Worm (Caenorhabditis elegans) whole organism, L4/young adult: ENCODE data around the gene F15E6.6.

ENCODE experiments used
- W03F9.2 ChIP-seq: fragments of 150-350 bp; optimal IDR thresholded peaks from 2 replicates; lab custom pipeline; 2014; ENCODE audit warnings: missing biosample characterization, missing genetic modification characterization
- dao-5 ChIP-seq: sonication (generic microtip); optimal IDR thresholded peaks from 2 replicates; lab custom pipeline; 2016; ENCODE audit warnings: missing genotype, missing genetic modification characterization, moderate library complexity, missing compliant biosample characterization
- him-1 ChIP-seq: sonication (generic microtip); optimal IDR thresholded peaks from 2 replicates; lab custom pipeline; 2016; ENCODE audit warnings: missing genotype, missing genetic modification reagents, missing genetic modification characterization, missing compliant biosample characterization

The F15E6.6 gene

DNA sequence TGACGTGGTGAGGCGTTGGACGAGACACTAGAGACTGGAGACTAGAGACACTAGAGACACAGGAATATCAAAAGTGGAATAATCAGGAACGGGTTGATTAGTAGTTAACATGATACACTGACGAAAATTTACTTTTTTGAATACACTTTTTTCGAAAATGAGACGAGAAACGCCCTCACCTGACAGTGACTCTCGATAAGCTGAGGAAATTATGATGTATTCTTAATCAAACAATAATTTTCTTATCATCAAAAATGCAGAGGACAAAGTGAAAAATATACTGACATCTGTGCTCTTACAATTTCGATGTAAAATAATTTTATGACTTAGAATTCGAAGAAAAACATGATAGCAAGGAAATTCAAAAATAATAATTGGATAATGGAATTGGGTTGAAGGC is 24.5 kb downstream of the F15E6.6 start:
- no peak for TF ChIP-seq dao-5 (tag; lab: Kevin White, UChicago)
- no peak for TF ChIP-seq him-1
- no peak for TF ChIP-seq W03F9.2 (tag; lab: Kevin White, UChicago)

DNA sequence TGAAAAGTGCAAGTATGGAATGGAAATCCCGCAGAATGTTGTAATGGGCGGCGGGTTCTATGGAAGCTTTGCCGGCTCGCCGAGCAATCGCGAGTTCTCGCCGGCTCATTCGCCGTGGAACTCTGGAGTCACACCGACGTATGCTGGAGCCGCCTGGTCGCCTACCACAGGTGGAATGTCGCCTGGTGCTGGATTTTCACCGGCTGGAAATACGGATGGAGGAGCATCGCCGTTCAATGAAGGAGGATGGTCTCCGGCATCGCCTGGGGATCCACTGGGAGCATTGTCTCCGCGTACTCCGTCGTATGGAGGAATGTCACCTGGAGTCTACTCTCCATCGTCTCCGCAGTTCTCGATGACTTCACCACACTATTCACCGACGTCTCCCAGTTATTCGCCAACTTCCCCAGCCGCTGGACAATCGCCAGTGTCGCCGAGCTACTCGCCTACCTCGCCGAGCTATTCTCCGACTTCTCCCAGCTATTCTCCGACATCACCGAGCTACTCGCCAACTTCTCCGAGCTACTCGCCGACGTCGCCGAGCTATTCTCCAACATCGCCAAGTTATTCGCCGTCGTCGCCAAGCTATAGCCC is 28.8 kb downstream of the F15E6.6 start:
- TF ChIP-seq W03F9.2 (tag; lab: Kevin White, UChicago) = no peak
- no peak for TF ChIP-seq dao-5 (tag; lab: Kevin White, UChicago)
- no peak for TF ChIP-seq him-1

DNA sequence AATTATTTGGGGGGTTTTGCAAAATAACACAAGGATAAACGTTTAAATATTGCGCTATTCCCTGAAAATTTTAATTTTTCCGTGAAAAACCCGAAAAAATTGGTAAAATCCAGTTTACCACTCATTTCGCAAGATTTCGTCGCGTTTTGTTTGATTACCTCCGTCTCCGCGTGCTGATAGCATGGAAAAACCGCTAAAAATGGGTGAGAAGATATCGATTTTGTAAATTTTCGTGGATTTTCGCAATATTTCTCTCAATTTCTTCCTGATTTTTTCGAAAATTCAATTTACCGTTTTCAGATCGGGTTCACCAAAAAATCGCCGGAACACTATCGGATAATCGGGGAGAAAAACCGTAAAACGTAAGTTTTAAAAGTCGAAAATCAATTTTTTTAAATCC is 36.1 kb downstream of the F15E6.6 start, which contains the start of gene ama-1:
Gene ama-1 (plus strand): TSS at position 301 of the 400 bp plus-strand sequence.
- no peak for TF ChIP-seq him-1
- no peak for TF ChIP-seq W03F9.2 (tag; lab: Kevin White, UChicago)
- TF ChIP-seq dao-5 (tag; lab: Kevin White, UChicago) = no peak

DNA sequence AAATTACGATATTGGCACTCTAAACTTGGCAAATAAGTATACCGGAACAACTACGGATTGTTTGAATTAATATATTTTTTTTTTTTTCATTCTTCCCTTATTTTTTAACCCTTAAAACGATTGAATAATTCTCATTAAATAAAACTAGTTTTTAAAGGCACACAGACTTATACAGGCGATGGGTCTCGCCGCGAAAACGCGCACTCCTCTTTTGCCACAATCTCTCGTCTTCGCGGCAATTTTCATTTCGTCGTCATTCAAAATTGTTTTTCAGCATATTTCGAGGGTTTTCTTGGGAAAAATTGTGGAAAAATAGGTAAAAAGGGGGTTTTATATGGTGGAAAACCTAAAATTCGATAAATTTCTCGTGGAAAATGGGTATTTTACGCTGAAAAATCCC is 36.6 kb downstream of the F15E6.6 start:
- TF ChIP-seq him-1 (no peak), W03F9.2 (tag; lab: Kevin White, UChicago) (no peak), dao-5 (tag; lab: Kevin White, UChicago) (no peak)

DNA sequence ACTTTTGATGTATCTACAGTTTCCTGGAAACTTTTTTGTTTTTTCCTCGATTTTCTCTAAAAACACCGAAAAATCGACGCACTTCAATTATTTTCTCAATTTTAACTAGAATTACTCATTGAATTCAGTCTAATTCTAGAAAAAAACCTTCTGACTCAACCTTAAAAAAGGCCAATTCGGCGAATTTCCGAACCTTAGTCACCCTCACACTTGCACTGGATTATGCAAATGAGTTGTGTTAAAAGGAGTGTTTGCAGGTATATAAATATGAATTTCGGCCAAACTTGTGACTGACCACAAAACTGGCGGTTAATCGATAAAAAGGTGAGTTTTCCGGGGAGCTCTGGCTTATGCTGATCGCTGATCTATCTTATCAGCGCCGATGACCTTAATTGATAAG is 37.4 kb downstream of the F15E6.6 start, which contains the start of gene ttr-20:
Gene ttr-20 (plus strand): TSS at position 301 of the 400 bp plus-strand sequence.
- no peak for TF ChIP-seq him-1
- TF ChIP-seq dao-5 (tag; lab: Kevin White, UChicago) = no peak
- TF ChIP-seq W03F9.2 (tag; lab: Kevin White, UChicago) = no peak

DNA sequence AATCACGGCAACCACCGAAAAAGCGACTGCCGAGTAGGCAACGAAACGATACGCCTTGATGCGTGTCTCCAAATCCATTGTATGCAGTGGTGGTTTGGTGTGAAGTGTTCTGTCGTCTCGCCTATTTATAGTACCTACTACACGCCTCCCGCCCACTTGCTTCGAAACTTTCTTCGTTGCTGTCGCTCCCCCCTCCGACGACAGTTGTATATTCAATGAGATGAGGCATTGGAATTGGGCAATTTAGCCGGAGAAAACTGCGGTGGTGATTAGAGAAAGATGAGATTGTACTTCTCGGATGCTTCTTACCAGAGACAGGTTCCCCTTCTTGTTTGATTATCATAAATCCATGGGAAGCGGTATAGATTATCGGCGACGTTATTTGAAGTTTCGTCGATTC is 39.4 kb downstream of the F15E6.6 start, which contains the start of gene col-34:
Gene col-34 (minus strand): TSS at position 101 of the 400 bp plus-strand sequence.
- no peak for TF ChIP-seq dao-5 (tag; lab: Kevin White, UChicago)
- TF ChIP-seq him-1 = no peak
- no peak for TF ChIP-seq W03F9.2 (tag; lab: Kevin White, UChicago)

DNA sequence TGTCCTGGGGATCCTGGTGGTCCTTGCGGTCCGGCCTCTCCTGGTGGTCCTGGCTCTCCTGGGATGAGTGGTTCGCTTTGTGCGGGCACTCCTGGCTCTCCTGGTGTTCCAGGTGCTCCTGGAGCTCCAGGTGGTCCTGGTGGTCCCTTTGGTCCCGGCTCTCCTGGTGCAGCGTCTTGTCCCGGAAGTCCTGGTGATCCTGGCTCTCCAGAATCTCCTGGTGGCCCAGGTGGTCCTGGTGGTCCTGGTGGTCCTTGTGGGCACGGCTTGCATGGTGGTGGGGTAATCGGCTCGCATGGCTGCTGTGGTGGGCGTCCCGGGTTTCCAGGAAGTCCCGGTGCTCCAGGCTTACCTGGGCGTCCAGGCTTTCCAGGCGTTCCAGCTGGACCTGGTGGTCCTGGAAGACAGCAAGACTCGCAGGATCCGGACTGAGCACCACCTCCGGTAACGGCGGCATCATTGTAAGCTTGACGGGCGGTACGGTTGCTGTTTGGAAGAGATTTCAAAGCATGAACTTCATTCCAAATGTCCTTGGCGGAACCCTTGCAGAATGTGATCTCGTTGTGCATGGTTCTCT is 40.0 kb downstream of the F15E6.6 start:
- no peak for TF ChIP-seq dao-5 (tag; lab: Kevin White, UChicago)
- TF ChIP-seq him-1 = no peak
- TF ChIP-seq W03F9.2 (tag; lab: Kevin White, UChicago) = no peak

DNA sequence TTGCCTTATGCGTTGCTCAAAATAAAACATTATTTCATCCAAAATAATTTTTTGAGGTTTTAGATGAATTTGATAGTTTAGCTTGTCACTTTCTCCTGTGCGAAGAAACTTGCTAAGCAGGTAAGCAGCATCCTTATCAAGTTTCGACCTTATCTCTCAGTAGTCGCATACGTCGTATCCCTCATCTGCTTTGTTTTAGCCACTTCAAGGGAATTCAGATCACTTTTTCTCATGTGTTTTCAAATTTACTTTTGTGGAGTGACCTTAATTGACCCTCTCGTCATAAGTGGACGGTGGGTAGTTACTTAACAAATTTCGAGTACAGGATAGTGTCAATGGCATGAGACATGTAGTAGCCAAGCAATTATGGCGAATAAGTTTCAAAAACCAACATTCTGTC is 47.2 kb downstream of the F15E6.6 start:
- TF ChIP-seq W03F9.2 (tag; lab: Kevin White, UChicago) (no peak), dao-5 (tag; lab: Kevin White, UChicago) (no peak), him-1 (no peak)

DNA sequence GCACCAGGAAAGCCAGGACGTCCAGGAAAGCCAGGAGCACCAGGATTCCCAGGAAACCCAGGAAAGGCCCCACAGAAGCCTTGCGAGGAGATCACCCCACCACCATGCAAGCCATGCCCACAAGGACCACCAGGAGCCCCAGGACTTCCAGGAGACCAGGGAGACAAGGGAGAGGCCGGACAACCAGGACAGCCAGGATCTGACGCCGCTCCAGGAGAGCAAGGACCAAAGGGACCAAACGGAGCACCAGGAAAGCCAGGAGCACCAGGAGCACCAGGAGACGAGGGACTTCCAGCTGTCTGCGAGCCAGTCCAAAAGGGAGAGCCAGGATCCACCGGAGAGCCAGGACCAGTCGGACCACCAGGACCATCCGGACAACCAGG is 47.9 kb downstream of the F15E6.6 start:
- TF ChIP-seq him-1 (no peak), dao-5 (tag; lab: Kevin White, UChicago) (no peak), W03F9.2 (tag; lab: Kevin White, UChicago) (no peak)

DNA sequence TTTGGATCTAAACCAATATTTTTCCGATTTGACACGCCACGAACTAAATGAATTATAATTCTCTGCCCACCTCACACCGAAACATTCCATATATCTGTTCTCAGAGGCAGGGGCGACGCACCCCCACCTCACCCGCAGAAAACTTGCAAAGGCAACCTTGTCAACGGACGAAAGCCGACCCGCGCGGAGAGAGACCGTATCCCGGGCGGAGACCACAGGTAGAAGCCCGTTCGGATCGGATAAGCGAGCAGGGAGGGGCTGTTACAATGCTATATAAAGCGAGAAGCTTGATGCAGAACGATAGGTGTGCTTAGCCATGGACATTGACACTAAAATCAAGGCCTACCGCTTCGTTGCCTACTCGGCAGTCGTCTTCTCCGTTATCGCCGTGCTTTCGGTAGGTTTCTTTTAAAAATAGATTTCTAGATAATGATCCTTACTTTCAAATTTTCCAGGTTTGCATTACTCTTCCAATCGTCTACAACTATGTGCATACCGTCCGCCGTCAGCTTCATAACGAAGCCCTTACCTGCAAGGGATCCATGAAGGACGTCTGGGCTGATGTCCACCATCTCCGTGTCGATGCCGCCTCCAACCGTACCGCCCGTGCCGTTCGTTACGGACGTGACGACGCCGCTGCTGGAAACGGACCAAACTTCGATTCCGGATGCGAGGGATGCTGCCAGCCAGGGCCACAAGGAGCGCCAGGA is 48.5 kb downstream of the F15E6.6 start, which contains the start of the genes zipt-2.2 and dpy-13:
Gene zipt-2.2 (minus strand): TSS at position 51 of the 710 bp plus-strand sequence.
Gene dpy-13 (plus strand): TSS at position 300 of the 710 bp plus-strand sequence.
- no peak for TF ChIP-seq W03F9.2 (tag; lab: Kevin White, UChicago)
- TF ChIP-seq dao-5 (tag; lab: Kevin White, UChicago) = no peak
- no peak for TF ChIP-seq him-1
